Fruit fly (Drosophila melanogaster) whole organism, adult: ENCODE data around the gene sinu.

ENCODE experiments used
- CG11617 ChIP-seq: fragments of 200-800 bp; sonication (Bioruptor generic); optimal IDR thresholded peaks from 2 replicates; lab custom pipeline; 2017; ENCODE audit warnings: mild to moderate bottlenecking, missing biosample characterization, missing genetic modification reagents, missing genetic modification characterization
- CG12768 ChIP-seq: fragments of 200-800 bp; sonication (Bioruptor generic); optimal IDR thresholded peaks from 2 replicates; lab custom pipeline; 2017; ENCODE audit warnings: missing biosample characterization, missing genetic modification characterization, mild to moderate bottlenecking, moderate library complexity, missing genetic modification reagents
- CG14711 ChIP-seq: fragments of 200-800 bp; sonication (Bioruptor generic); optimal IDR thresholded peaks from 2 replicates; lab custom pipeline; 2018; ENCODE audit warnings: missing biosample characterization, mild to moderate bottlenecking, missing genetic modification characterization, moderate library complexity
- CG1620 ChIP-seq: fragments of 200-800 bp; sonication (Bioruptor generic); optimal IDR thresholded peaks from 2 replicates; lab custom pipeline; 2016; ENCODE audit warnings: missing biosample characterization, missing genetic modification characterization
- CG33017 ChIP-seq: fragments of 200-800 bp; sonication (Bioruptor generic); optimal IDR thresholded peaks from 2 replicates; lab custom pipeline; 2018; ENCODE audit warnings: missing biosample characterization, mild to moderate bottlenecking, missing genetic modification characterization, moderate library complexity
- CG5204 ChIP-seq: fragments of 200-800 bp; sonication (Bioruptor generic); optimal IDR thresholded peaks from 2 replicates; lab custom pipeline; 2016; ENCODE audit warnings: missing biosample characterization, missing genetic modification characterization
- CG7045 ChIP-seq: fragments of 200-800 bp; sonication (Bioruptor generic); optimal IDR thresholded peaks from 2 replicates; lab custom pipeline; 2017; ENCODE audit warnings: missing biosample characterization, mild to moderate bottlenecking, missing genetic modification characterization
- CG7101 ChIP-seq: fragments of 200-800 bp; sonication (Bioruptor generic); optimal IDR thresholded peaks from 2 replicates; lab custom pipeline; 2018; ENCODE audit warnings: missing biosample characterization, mild to moderate bottlenecking, missing genetic modification characterization, moderate library complexity
- Clk ChIP-seq: fragments of 200-800 bp; sonication (Bioruptor generic); optimal IDR thresholded peaks from 2 replicates; lab custom pipeline; 2017; ENCODE audit warnings: missing biosample characterization, missing genetic modification characterization
- Crg-1 ChIP-seq: fragments of 200-800 bp; sonication (Bioruptor generic); optimal IDR thresholded peaks from 2 replicates; lab custom pipeline; 2016; ENCODE audit warnings: missing biosample characterization, missing genetic modification characterization
- Hr96 ChIP-seq: fragments of 200-800 bp; sonication (Bioruptor generic); optimal IDR thresholded peaks from 2 replicates; lab custom pipeline; 2016; ENCODE audit warnings: missing biosample characterization, missing genetic modification characterization
- Mnt ChIP-seq: fragments of 200-800 bp; sonication (Bioruptor generic); optimal IDR thresholded peaks from 2 replicates; lab custom pipeline; 2016; ENCODE audit warnings: missing biosample characterization, mild to moderate bottlenecking, missing genetic modification characterization
- bab1 ChIP-seq: fragments of 200-800 bp; sonication (Bioruptor generic); optimal IDR thresholded peaks from 3 replicates; lab custom pipeline; 2019; ENCODE audit warnings: missing biosample characterization, mild to moderate bottlenecking, missing genetic modification characterization, moderate library complexity
- cic ChIP-seq: fragments of 200-800 bp; sonication (Bioruptor generic); optimal IDR thresholded peaks from 2 replicates; lab custom pipeline; 2017; ENCODE audit warnings: missing biosample characterization, mild to moderate bottlenecking, missing genetic modification characterization, moderate library complexity
- cnc ChIP-seq, 2 experiments: fragments of >200 bp; optimal IDR thresholded peaks; 2 replicates each; lab custom pipeline; 2017
- kay ChIP-seq: fragments of 200-800 bp; sonication (Bioruptor generic); peaks from one replicate; lab custom pipeline; 2016; ENCODE audit warnings: missing biosample characterization, missing genetic modification characterization, borderline replicate concordance
- ovo ChIP-seq: fragments of 200-800 bp; sonication (Bioruptor generic); optimal IDR thresholded peaks from 2 replicates; lab custom pipeline; 2016; ENCODE audit warnings: missing biosample characterization, missing genetic modification characterization
- pad ChIP-seq: fragments of 200-800 bp; sonication (Bioruptor generic); optimal IDR thresholded peaks from 3 replicates; lab custom pipeline; 2017; ENCODE audit warnings: missing biosample characterization, missing genetic modification characterization, mild to moderate bottlenecking, moderate library complexity, missing genetic modification reagents
- tj ChIP-seq: fragments of 200-800 bp; sonication (Bioruptor generic); optimal IDR thresholded peaks from 3 replicates; lab custom pipeline; 2017; ENCODE audit warnings: missing biosample characterization, mild to moderate bottlenecking, missing genetic modification characterization, moderate library complexity
- toe ChIP-seq: fragments of 200-800 bp; sonication (Bioruptor generic); optimal IDR thresholded peaks from 2 replicates; lab custom pipeline; 2016; ENCODE audit warnings: missing biosample characterization, missing genetic modification characterization

sinu gene

dm6 chr3L:5580490-5581116 lies 19.2 kb upstream of the sinu start:
- TF ChIP-seq Mnt (GFP tag; lab: Kevin White, UChicago): no peak
- peak; percentile 22 for TF ChIP-seq kay (GFP tag; lab: Kevin White, UChicago)
- no peak for TF ChIP-seq pad (GFP tag; lab: Kevin White, UChicago)

- TF ChIP-seq bab1 (GFP tag; lab: Kevin White, UChicago) (no peak), CG11617 (GFP tag; lab: Kevin White, UChicago) (no peak), Hr96 (GFP tag; lab: Kevin White, UChicago) (no peak), tj (no peak), kay (GFP tag; lab: Kevin White, UChicago) (no peak), toe (no peak), CG33017 (no peak), CG1620 (no peak), Clk (GFP tag; lab: Kevin White, UChicago) (no peak), pad (GFP tag; lab: Kevin White, UChicago) (no peak), CG7101 (no peak), cnc (optimal IDR thresholded peaks at IDR 0.05; lab: Kevin White, UChicago) (no peak), cic (GFP tag; lab: Kevin White, UChicago) (no peak), CG5204 (no peak), Mnt (GFP tag; lab: Kevin White, UChicago) (no peak), CG14711 (no peak), ovo (GFP tag; lab: Kevin White, UChicago) (no peak), CG7045 (no peak), CG12768 (no peak), Crg-1 (GFP tag; lab: Kevin White, UChicago) (no peak)
Measured at dm6 chr3L:5579762-5580161, 18.4 kb upstream of the sinu start.

- TF ChIP-seq CG7045 (no peak), Clk (GFP tag; lab: Kevin White, UChicago) (no peak), pad (GFP tag; lab: Kevin White, UChicago) (no peak), cnc (optimal IDR thresholded peaks at IDR 0.05; lab: Kevin White, UChicago) (no peak), CG14711 (no peak), cic (GFP tag; lab: Kevin White, UChicago) (no peak), CG1620 (no peak), Crg-1 (GFP tag; lab: Kevin White, UChicago) (no peak), toe (no peak), kay (GFP tag; lab: Kevin White, UChicago) (no peak), Hr96 (GFP tag; lab: Kevin White, UChicago) (no peak), Mnt (GFP tag; lab: Kevin White, UChicago) (no peak), bab1 (GFP tag; lab: Kevin White, UChicago) (no peak), CG11617 (GFP tag; lab: Kevin White, UChicago) (no peak), CG12768 (no peak), CG7101 (no peak), CG5204 (no peak), ovo (GFP tag; lab: Kevin White, UChicago) (no peak), CG33017 (no peak), tj (no peak)
Measured at dm6 chr3L:5578595-5578994, 17.2 kb upstream of the sinu start.

dm6 chr3L:5577250-5578138 lies 16.1 kb upstream of the sinu start, which contains the start of gene Msr-110:
Gene Msr-110 (minus strand): TSS chr3L:5577348.
- peak; percentile 89 for TF ChIP-seq CG7045
- TF ChIP-seq cic (GFP tag; lab: Kevin White, UChicago): peak; percentile 62
- TF ChIP-seq CG11617 (GFP tag; lab: Kevin White, UChicago): peak; percentile 77
- peak; percentile 68 for TF ChIP-seq tj
- peak; percentile 94 for TF ChIP-seq CG7101
- peak; percentile 36 for TF ChIP-seq Mnt (GFP tag; lab: Kevin White, UChicago)
- peak; percentile 90 for TF ChIP-seq CG14711
- peak; percentile 94 for TF ChIP-seq CG33017
- peak; percentile 51 for TF ChIP-seq Crg-1 (GFP tag; lab: Kevin White, UChicago)
- peak; percentile 52 for TF ChIP-seq ovo (GFP tag; lab: Kevin White, UChicago)
- TF ChIP-seq CG12768: peak; percentile 87
- peak; percentile 67 for TF ChIP-seq pad (GFP tag; lab: Kevin White, UChicago)
- TF ChIP-seq kay (GFP tag; lab: Kevin White, UChicago): peak; percentile 55
- peak; percentile 88 for TF ChIP-seq bab1 (GFP tag; lab: Kevin White, UChicago)
- no peak for TF ChIP-seq cnc (optimal IDR thresholded peaks at IDR 0.05; lab: Kevin White, UChicago)
- TF ChIP-seq CG1620: peak; percentile 49
- TF ChIP-seq toe: peak; percentile 81
- peak; percentile 67 for TF ChIP-seq Clk (GFP tag; lab: Kevin White, UChicago)
- peak; percentile 45 for TF ChIP-seq Hr96 (GFP tag; lab: Kevin White, UChicago)
- TF ChIP-seq CG5204: peak; percentile 31

dm6 chr3L:5576543-5576942 lies 15.1 kb upstream of the sinu start:
- TF ChIP-seq cnc (optimal IDR thresholded peaks at IDR 0.05; lab: Kevin White, UChicago) (no peak), CG14711 (no peak), ovo (GFP tag; lab: Kevin White, UChicago) (no peak), kay (GFP tag; lab: Kevin White, UChicago) (no peak), CG7045 (no peak), CG11617 (GFP tag; lab: Kevin White, UChicago) (no peak), Crg-1 (GFP tag; lab: Kevin White, UChicago) (no peak), CG7101 (no peak), tj (no peak), Hr96 (GFP tag; lab: Kevin White, UChicago) (no peak), pad (GFP tag; lab: Kevin White, UChicago) (no peak), CG1620 (no peak), CG12768 (no peak), CG5204 (no peak), Mnt (GFP tag; lab: Kevin White, UChicago) (no peak), toe (no peak)
